Fruit fly (Drosophila melanogaster) whole organism, embryonic: Measurements from ENCODE around the gene CG14840.

Experiments
- Blimp-1 ChIP-seq: fragments of 200-800 bp; sonication (Bioruptor generic); optimal IDR thresholded peaks from 3 replicates; lab custom pipeline; 2018; ENCODE audit warnings: missing biosample characterization, missing genetic modification characterization, mild to moderate bottlenecking, moderate library complexity, missing genetic modification reagents
- BtbVII ChIP-seq: fragments of 200-800 bp; sonication (Bioruptor generic); optimal IDR thresholded peaks from 3 replicates; lab custom pipeline; 2017; ENCODE audit warnings: missing biosample characterization, mild to moderate bottlenecking, missing genetic modification characterization
- CG10565 ChIP-seq: fragments of 200-800 bp; sonication (Bioruptor generic); optimal IDR thresholded peaks from 3 replicates; lab custom pipeline; 2016; ENCODE audit warnings: missing biosample characterization, mild to moderate bottlenecking, missing genetic modification characterization
- CG11504 ChIP-seq: fragments of 200-800 bp; sonication (Bioruptor generic); optimal IDR thresholded peaks from 3 replicates; lab custom pipeline; 2019; ENCODE audit warnings: missing biosample characterization, mild to moderate bottlenecking, missing genetic modification characterization, moderate library complexity
- CG11560 ChIP-seq: fragments of 200-800 bp; sonication (Bioruptor generic); IDR thresholded peaks from 3 replicates; pipeline ENCODE4 v1.3.6; 2022; ENCODE audit warnings: missing biosample characterization, missing genetic modification characterization
- CG12071 ChIP-seq: fragments of 200-800 bp; sonication (Bioruptor generic); optimal IDR thresholded peaks from 3 replicates; lab custom pipeline; 2018; ENCODE audit warnings: missing biosample characterization, mild to moderate bottlenecking, missing genetic modification characterization
- CG12299 ChIP-seq: fragments of 200-800 bp; sonication (Bioruptor generic); optimal IDR thresholded peaks from 2 replicates; lab custom pipeline; 2018; ENCODE audit warnings: missing biosample characterization, mild to moderate bottlenecking, missing genetic modification characterization
- CG13296 ChIP-seq: fragments of 200-800 bp; sonication (Bioruptor generic); optimal IDR thresholded peaks from 3 replicates; lab custom pipeline; 2018; ENCODE audit warnings: missing biosample characterization, mild to moderate bottlenecking, missing genetic modification characterization
- CG15601 ChIP-seq: fragments of 200-800 bp; sonication (Bioruptor generic); optimal IDR thresholded peaks from 3 replicates; lab custom pipeline; 2019; ENCODE audit warnings: missing biosample characterization, mild to moderate bottlenecking, missing genetic modification characterization, moderate library complexity
- CG1647 ChIP-seq: fragments of 200-800 bp; sonication (Bioruptor generic); optimal IDR thresholded peaks from 3 replicates; lab custom pipeline; 2016; ENCODE audit warnings: missing biosample characterization, missing genetic modification characterization
- CG2875 ChIP-seq: fragments of 200-800 bp; sonication (Bioruptor generic); optimal IDR thresholded peaks from 2 replicates; lab custom pipeline; 2017; ENCODE audit warnings: missing biosample characterization, mild to moderate bottlenecking, missing genetic modification characterization, missing genetic modification reagents
- CG30431 ChIP-seq: fragments of 200-800 bp; sonication (Bioruptor generic); optimal IDR thresholded peaks from 2 replicates; lab custom pipeline; 2017; ENCODE audit warnings: missing biosample characterization, missing genetic modification characterization
- CG31441 ChIP-seq: fragments of 200-800 bp; sonication (Bioruptor generic); IDR thresholded peaks from 2 replicates; pipeline ENCODE4 v1.3.6; 2022; ENCODE audit warnings: missing biosample characterization, missing genetic modification characterization
- CG32772 ChIP-seq: fragments of 200-800 bp; sonication (Bioruptor generic); IDR thresholded peaks from 2 replicates; pipeline ENCODE4 v1.3.6; 2022; ENCODE audit warnings: missing biosample characterization, missing genetic modification characterization
- CG3281 ChIP-seq: fragments of 200-800 bp; sonication (Bioruptor generic); optimal IDR thresholded peaks from 3 replicates; lab custom pipeline; 2017; ENCODE audit warnings: missing biosample characterization, mild to moderate bottlenecking, missing genetic modification characterization
- CG34376 ChIP-seq: fragments of 200-800 bp; sonication (Bioruptor generic); optimal IDR thresholded peaks from 2 replicates; lab custom pipeline; 2018; ENCODE audit warnings: missing biosample characterization, mild to moderate bottlenecking, missing genetic modification characterization
- CG4820 ChIP-seq: fragments of 200-800 bp; sonication (Bioruptor generic); optimal IDR thresholded peaks from 3 replicates; lab custom pipeline; 2016; ENCODE audit warnings: missing biosample characterization, missing genetic modification characterization
- CG6654 ChIP-seq: fragments of 200-800 bp; sonication (Bioruptor generic); optimal IDR thresholded peaks from 2 replicates; lab custom pipeline; 2017; ENCODE audit warnings: missing biosample characterization, mild to moderate bottlenecking, missing genetic modification characterization
- CG7271 ChIP-seq: fragments of 200-800 bp; sonication (Bioruptor generic); optimal IDR thresholded peaks from 2 replicates; lab custom pipeline; 2018; ENCODE audit warnings: missing biosample characterization, mild to moderate bottlenecking, missing genetic modification characterization, moderate library complexity
- CG7357 ChIP-seq: fragments of 200-800 bp; sonication (Bioruptor generic); IDR thresholded peaks from 3 replicates; pipeline ENCODE4 v1.3.6; 2022; ENCODE audit warnings: missing biosample characterization, missing genetic modification characterization
- CG7839 ChIP-seq: fragments of 200-800 bp; sonication (Bioruptor generic); optimal IDR thresholded peaks from 3 replicates; lab custom pipeline; 2018; ENCODE audit warnings: missing biosample characterization, mild to moderate bottlenecking, missing genetic modification characterization, moderate library complexity
- CG8281 ChIP-seq: fragments of 200-800 bp; sonication (Bioruptor generic); optimal IDR thresholded peaks from 2 replicates; lab custom pipeline; 2018; ENCODE audit warnings: missing biosample characterization, mild to moderate bottlenecking, missing genetic modification characterization, moderate library complexity
- CG9437 ChIP-seq: fragments of 200-800 bp; sonication (Bioruptor generic); optimal IDR thresholded peaks from 2 replicates; lab custom pipeline; 2018; ENCODE audit warnings: missing biosample characterization, mild to moderate bottlenecking, missing genetic modification characterization
- CG9932 ChIP-seq: fragments of 200-800 bp; sonication (Bioruptor generic); IDR thresholded peaks from 2 replicates; pipeline ENCODE4 v1.3.6; 2022; ENCODE audit warnings: missing biosample characterization, missing genetic modification characterization
- Chrac-16 ChIP-seq: fragments of 200-800 bp; sonication (Bioruptor generic); optimal IDR thresholded peaks from 3 replicates; lab custom pipeline; 2016; ENCODE audit warnings: missing biosample characterization, missing genetic modification characterization
- CoRest ChIP-seq: fragments of 200-800 bp; sonication (Bioruptor generic); optimal IDR thresholded peaks from 3 replicates; lab custom pipeline; 2018; ENCODE audit warnings: missing biosample characterization, mild to moderate bottlenecking, missing genetic modification characterization, moderate library complexity
- Dad ChIP-seq: fragments of 200-800 bp; sonication (Bioruptor generic); optimal IDR thresholded peaks from 3 replicates; lab custom pipeline; 2016; ENCODE audit warnings: missing biosample characterization, missing genetic modification characterization
- Doc3 ChIP-seq: fragments of 200-800 bp; sonication (Bioruptor generic); IDR thresholded peaks from 3 replicates; pipeline ENCODE4 v1.3.6; 2022; ENCODE audit warnings: missing biosample characterization, missing genetic modification characterization; ENCODE audit not compliant: partially characterized antibody
- Drgx ChIP-seq: fragments of 200-800 bp; sonication (Bioruptor generic); IDR thresholded peaks from 2 replicates; pipeline ENCODE4 v1.3.6; 2022; ENCODE audit warnings: missing biosample characterization, missing genetic modification characterization
- E2f2 ChIP-seq: fragments of 200-800 bp; sonication (Bioruptor generic); IDR thresholded peaks from 2 replicates; pipeline ENCODE4 v1.3.6; 2022; ENCODE audit warnings: missing biosample characterization, missing genetic modification characterization
- ERR ChIP-seq: fragments of 200-800 bp; sonication (Bioruptor generic); optimal IDR thresholded peaks from 2 replicates; lab custom pipeline; 2016; ENCODE audit warnings: missing biosample characterization, missing genetic modification characterization
- Elba2 ChIP-seq: fragments of 200-800 bp; sonication (Bioruptor generic); optimal IDR thresholded peaks from 3 replicates; lab custom pipeline; 2016; ENCODE audit warnings: missing biosample characterization, missing genetic modification characterization
- Fer2 ChIP-seq: fragments of 200-800 bp; sonication (Bioruptor generic); optimal IDR thresholded peaks from 2 replicates; lab custom pipeline; 2018; ENCODE audit warnings: missing biosample characterization, mild to moderate bottlenecking, missing genetic modification characterization, moderate library complexity
- Gsc ChIP-seq: fragments of 200-800 bp; sonication (Bioruptor generic); IDR thresholded peaks from 2 replicates; pipeline ENCODE4 v1.3.6; 2022; ENCODE audit warnings: missing biosample characterization, missing genetic modification characterization
- HLH3B ChIP-seq: fragments of 200-800 bp; sonication (Bioruptor generic); IDR thresholded peaks from 2 replicates; pipeline ENCODE4 v1.3.6; 2022; ENCODE audit warnings: missing biosample characterization, missing genetic modification characterization
- Hmr ChIP-seq: fragments of 200-800 bp; sonication (Bioruptor generic); optimal IDR thresholded peaks from 3 replicates; lab custom pipeline; 2017; ENCODE audit warnings: mild to moderate bottlenecking, missing biosample characterization, missing genetic modification reagents, missing genetic modification characterization
- MTF-1 ChIP-seq: fragments of 200-800 bp; sonication (Bioruptor generic); optimal IDR thresholded peaks from 2 replicates; lab custom pipeline; 2018; ENCODE audit warnings: missing biosample characterization, mild to moderate bottlenecking, missing genetic modification characterization, borderline replicate concordance
- YL-1 ChIP-seq: fragments of 200-800 bp; sonication (Bioruptor generic); optimal IDR thresholded peaks from 3 replicates; lab custom pipeline; 2017; ENCODE audit warnings: missing biosample characterization, mild to moderate bottlenecking, missing genetic modification characterization
- caup ChIP-seq: fragments of 200-800 bp; sonication (Bioruptor generic); optimal IDR thresholded peaks from 3 replicates; lab custom pipeline; 2017; ENCODE audit warnings: missing biosample characterization, mild to moderate bottlenecking, missing genetic modification characterization, moderate library complexity; ENCODE audit not compliant: severe bottlenecking
- cg ChIP-seq: fragments of 200-800 bp; sonication (Bioruptor generic); optimal IDR thresholded peaks from 3 replicates; lab custom pipeline; 2019; ENCODE audit warnings: missing biosample characterization, mild to moderate bottlenecking, missing genetic modification characterization, moderate library complexity
- cwo ChIP-seq: fragments of 200-800 bp; sonication (Bioruptor generic); optimal IDR thresholded peaks from 3 replicates; lab custom pipeline; 2017; ENCODE audit warnings: missing biosample characterization, missing genetic modification characterization, mild to moderate bottlenecking, moderate library complexity, missing genetic modification reagents
- en ChIP-seq: fragments of 200-800 bp; sonication (Bioruptor generic); optimal IDR thresholded peaks from 2 replicates; lab custom pipeline; 2016; ENCODE audit warnings: missing biosample characterization, missing genetic modification characterization
- hbn ChIP-seq: fragments of 200-800 bp; sonication (Bioruptor generic); IDR thresholded peaks from 2 replicates; pipeline ENCODE4 v1.3.6; 2022; ENCODE audit warnings: missing biosample characterization, missing genetic modification characterization; ENCODE audit not compliant: partially characterized antibody
- mam ChIP-seq: fragments of 200-800 bp; sonication (Bioruptor generic); optimal IDR thresholded peaks from 3 replicates; lab custom pipeline; 2016; ENCODE audit warnings: missing biosample characterization, missing genetic modification characterization
- sd ChIP-seq: fragments of 200-800 bp; sonication (Bioruptor generic); optimal IDR thresholded peaks from 3 replicates; lab custom pipeline; 2018; ENCODE audit warnings: missing biosample characterization, mild to moderate bottlenecking, missing genetic modification characterization, moderate library complexity
- sens-2 ChIP-seq: fragments of 200-800 bp; sonication (Bioruptor generic); IDR thresholded peaks from 2 replicates; pipeline ENCODE4 v1.3.6; 2022; ENCODE audit warnings: missing biosample characterization, missing genetic modification characterization
- tll ChIP-seq, 2 experiments: fragments of 200-800 bp in 1 of 2; fragments of >200 bp in 1 of 2; sonication (Bioruptor generic) in 1 of 2; optimal IDR thresholded peaks; 2 replicates each; lab custom pipeline; 2017 to 2019; ENCODE audit warnings: missing biosample characterization in 2 of 2, missing genetic modification characterization in 2 of 2, mild to moderate bottlenecking in 1 of 2, moderate library complexity in 1 of 2
- unpg ChIP-seq: fragments of 200-800 bp; sonication (Bioruptor generic); optimal IDR thresholded peaks from 3 replicates; lab custom pipeline; 2018; ENCODE audit warnings: missing biosample characterization, mild to moderate bottlenecking, missing genetic modification characterization, moderate library complexity
- z ChIP-seq: fragments of 200-800 bp; sonication (Bioruptor generic); IDR thresholded peaks from 3 replicates; pipeline ENCODE4 v1.3.6; 2022; ENCODE audit warnings: missing biosample characterization, missing genetic modification characterization

The CG14840 gene

DNA sequence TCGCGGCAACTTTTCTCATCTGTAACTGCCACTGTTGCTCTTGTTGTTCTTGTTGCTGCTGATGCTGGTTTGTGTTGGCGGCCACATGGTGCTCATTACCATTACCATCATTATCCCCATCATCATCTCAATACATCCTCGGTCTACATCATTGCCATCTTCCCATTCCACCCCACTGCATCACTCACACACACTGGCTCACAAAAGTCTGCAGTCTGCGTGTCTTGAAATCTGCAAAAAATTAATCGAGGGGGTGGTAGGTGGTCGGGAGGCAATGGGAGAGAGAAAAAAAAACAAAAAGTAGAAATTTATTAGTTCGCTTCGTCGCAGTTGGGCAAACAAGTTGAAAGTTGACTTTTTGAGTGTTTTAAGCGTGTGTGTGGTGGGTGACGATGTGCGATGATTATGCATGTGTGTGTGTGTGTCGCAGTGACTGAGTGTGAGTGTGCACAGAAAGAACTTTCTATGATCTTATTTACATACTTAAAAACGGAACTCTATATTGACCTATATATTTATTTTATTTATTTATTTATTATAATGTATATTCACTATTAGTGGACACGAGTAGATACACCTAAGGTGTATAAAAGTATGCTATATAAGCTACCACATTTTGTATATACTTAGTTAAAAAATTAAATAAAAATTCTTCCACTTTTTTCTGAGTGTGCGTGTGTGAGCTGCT lies 18.4 kb upstream of the CG14840 start (continued):
- TF ChIP-seq tll (GFP tag; optimal IDR thresholded peaks at IDR 0.05; lab: Kevin White, UChicago) (no peak), cwo (GFP tag; lab: Kevin White, UChicago) (peak; percentile 38), unpg (GFP tag; lab: Kevin White, UChicago) (peak; percentile 2), HLH3B (GFP tag; lab: Robert Waterston, UW) (0 out of 2 replicates have a peak, but pooled peaks have one; percentile 18), E2f2 (GFP tag; lab: Robert Waterston, UW) (no peak), CG12071 (GFP tag; lab: Kevin White, UChicago) (no peak), Blimp-1 (GFP tag; lab: Kevin White, UChicago) (peak; percentile 55), z (GFP tag; lab: Robert Waterston, UW) (peak; percentile 55; the same call in 2 of the 3 replicates), CG15601 (tag; lab: Kevin White, UChicago) (peak; percentile 17), CG9437 (GFP tag; lab: Kevin White, UChicago) (peak; percentile 17), CG12299 (peak; percentile 19), Elba2 (GFP tag; lab: Kevin White, UChicago) (no peak), mam (GFP tag; lab: Kevin White, UChicago) (no peak), CG11504 (peak; percentile 62), CG32772 (GFP tag; lab: Robert Waterston, UW) (no peak), CG31441 (peak; percentile 39), CG6654 (GFP tag; lab: Kevin White, UChicago) (no peak), Hmr (GFP tag; lab: Kevin White, UChicago) (peak; percentile 49), CG7271 (tag; lab: Kevin White, UChicago) (no peak), Drgx (GFP tag; lab: Robert Waterston, UW) (0 out of 2 replicates have a peak, but pooled peaks have one; percentile 41), CG1647 (GFP tag; lab: Kevin White, UChicago) (no peak), CG4820 (GFP tag; lab: Kevin White, UChicago) (no peak), Fer2 (no peak), CoRest (tag; lab: Kevin White, UChicago) (peak; percentile 47), caup (GFP tag; lab: Kevin White, UChicago) (peak; percentile 13), CG30431 (no peak), CG7839 (tag; lab: Kevin White, UChicago) (peak; percentile 60), BtbVII (no peak), CG9932 (GFP tag; lab: Robert Waterston, UW) (no peak), MTF-1 (GFP tag; lab: Kevin White, UChicago) (no peak), CG8281 (tag; lab: Kevin White, UChicago) (no peak), CG11560 (tag; lab: Robert Waterston, UW) (no peak), CG3281 (GFP tag; lab: Kevin White, UChicago) (peak; percentile 50), en (GFP tag; lab: Kevin White, UChicago) (no peak), ERR (no peak), hbn (GFP tag; lab: Robert Waterston, UW) (no peak), Doc3 (GFP tag; lab: Robert Waterston, UW) (no peak), Chrac-16 (GFP tag; lab: Kevin White, UChicago) (no peak), cg (GFP tag; lab: Kevin White, UChicago) (peak; percentile 57), CG7357 (GFP tag; lab: Robert Waterston, UW) (no peak), Dad (GFP tag; lab: Kevin White, UChicago) (no peak), CG34376 (GFP tag; lab: Kevin White, UChicago) (no peak), CG10565 (GFP tag; lab: Kevin White, UChicago) (no peak), CG2875 (GFP tag; lab: Kevin White, UChicago) (peak; percentile 18), YL-1 (GFP tag; lab: Kevin White, UChicago) (no peak), sens-2 (no peak), CG13296 (GFP tag; lab: Kevin White, UChicago) (peak; percentile 17), Gsc (GFP tag; lab: Robert Waterston, UW) (no peak), sd (tag; lab: Kevin White, UChicago) (no peak)
